Fruit fly (Drosophila melanogaster) whole organism, embryonic: ENCODE data around the gene holn1.

Experiments
- Ada2b ChIP-seq: fragments of 200-800 bp; sonication (Bioruptor generic); IDR thresholded peaks from 2 replicates; pipeline ENCODE4 v1.3.6; 2022; ENCODE audit warnings: missing biosample characterization, missing genetic modification characterization
- B-H1 ChIP-seq: fragments of 200-800 bp; sonication (Bioruptor generic); IDR thresholded peaks from 3 replicates; pipeline ENCODE4 v1.3.6; 2022; ENCODE audit warnings: missing biosample characterization, missing genetic modification characterization
- BtbVII ChIP-seq: fragments of 200-800 bp; sonication (Bioruptor generic); optimal IDR thresholded peaks from 3 replicates; lab custom pipeline; 2017; ENCODE audit warnings: missing biosample characterization, mild to moderate bottlenecking, missing genetic modification characterization
- CG11456 ChIP-seq: fragments of 200-800 bp; sonication (Bioruptor generic); IDR thresholded peaks from 3 replicates; pipeline ENCODE4 v1.3.6; 2022; ENCODE audit warnings: missing biosample characterization, missing genetic modification characterization
- CG11504 ChIP-seq: fragments of 200-800 bp; sonication (Bioruptor generic); optimal IDR thresholded peaks from 3 replicates; lab custom pipeline; 2019; ENCODE audit warnings: missing biosample characterization, mild to moderate bottlenecking, missing genetic modification characterization, moderate library complexity
- CG12299 ChIP-seq: fragments of 200-800 bp; sonication (Bioruptor generic); optimal IDR thresholded peaks from 2 replicates; lab custom pipeline; 2018; ENCODE audit warnings: missing biosample characterization, mild to moderate bottlenecking, missing genetic modification characterization
- CG15269 ChIP-seq: fragments of 200-800 bp; sonication (Bioruptor generic); optimal IDR thresholded peaks from 2 replicates; lab custom pipeline; 2018; ENCODE audit warnings: missing biosample characterization, mild to moderate bottlenecking, missing genetic modification characterization, moderate library complexity
- CG1603 ChIP-seq: fragments of 200-800 bp; sonication (Bioruptor generic); optimal IDR thresholded peaks from 2 replicates; lab custom pipeline; 2019; ENCODE audit warnings: missing biosample characterization, mild to moderate bottlenecking, missing genetic modification characterization, moderate library complexity
- CG17359 ChIP-seq: fragments of 200-800 bp; sonication (Bioruptor generic); optimal IDR thresholded peaks from 3 replicates; lab custom pipeline; 2018; ENCODE audit warnings: missing biosample characterization, mild to moderate bottlenecking, missing genetic modification characterization, moderate library complexity
- CG18619 ChIP-seq: fragments of 200-800 bp; sonication (Bioruptor generic); optimal IDR thresholded peaks from 3 replicates; lab custom pipeline; 2017; ENCODE audit warnings: missing biosample characterization, mild to moderate bottlenecking, missing genetic modification characterization
- CG2712 ChIP-seq: fragments of 200-800 bp; optimal IDR thresholded peaks from 3 replicates; lab custom pipeline; 2019; ENCODE audit warnings: missing biosample characterization, mild to moderate bottlenecking, missing genetic modification characterization, moderate library complexity
- CG3163 ChIP-seq: fragments of 200-800 bp; sonication (Bioruptor generic); optimal IDR thresholded peaks from 3 replicates; lab custom pipeline; 2016; ENCODE audit warnings: missing biosample characterization, missing genetic modification characterization
- CG34376 ChIP-seq: fragments of 200-800 bp; sonication (Bioruptor generic); optimal IDR thresholded peaks from 2 replicates; lab custom pipeline; 2018; ENCODE audit warnings: missing biosample characterization, mild to moderate bottlenecking, missing genetic modification characterization
- CG4282 ChIP-seq: fragments of 200-800 bp; sonication (Bioruptor generic); optimal IDR thresholded peaks from 2 replicates; lab custom pipeline; 2016; ENCODE audit warnings: missing biosample characterization, missing genetic modification characterization
- CG43689 ChIP-seq: fragments of 200-800 bp; sonication (Bioruptor generic); IDR thresholded peaks from 2 replicates; pipeline ENCODE4 v1.3.6; 2022; ENCODE audit warnings: missing biosample characterization, missing genetic modification characterization
- CG4617 ChIP-seq: fragments of 200-800 bp; sonication (Bioruptor generic); optimal IDR thresholded peaks from 3 replicates; lab custom pipeline; 2016; ENCODE audit warnings: missing biosample characterization, missing genetic modification characterization, borderline replicate concordance
- CG5953 ChIP-seq: fragments of 200-800 bp; sonication (Bioruptor generic); IDR thresholded peaks from 2 replicates; pipeline ENCODE4 v1.3.6; 2022; ENCODE audit warnings: missing biosample characterization, missing genetic modification characterization
- CG6813 ChIP-seq: fragments of 200-800 bp; sonication (Bioruptor generic); optimal IDR thresholded peaks from 2 replicates; lab custom pipeline; 2017; ENCODE audit warnings: missing biosample characterization, missing genetic modification characterization, mild to moderate bottlenecking, moderate library complexity, missing genetic modification reagents
- CG6854 ChIP-seq: fragments of 200-800 bp; sonication (Bioruptor generic); optimal IDR thresholded peaks from 3 replicates; lab custom pipeline; 2017; ENCODE audit warnings: missing biosample characterization, mild to moderate bottlenecking, missing genetic modification characterization
- CG7963 ChIP-seq: fragments of 200-800 bp; sonication (Bioruptor generic); IDR thresholded peaks from 3 replicates; pipeline ENCODE4 v1.3.6; 2022; ENCODE audit warnings: missing biosample characterization, missing genetic modification characterization; ENCODE audit not compliant: partially characterized antibody
- CG7987 ChIP-seq: fragments of 200-800 bp; sonication (Bioruptor generic); optimal IDR thresholded peaks from 2 replicates; lab custom pipeline; 2018; ENCODE audit warnings: missing biosample characterization, mild to moderate bottlenecking, missing genetic modification characterization, moderate library complexity
- CoRest ChIP-seq: fragments of 200-800 bp; sonication (Bioruptor generic); optimal IDR thresholded peaks from 3 replicates; lab custom pipeline; 2018; ENCODE audit warnings: missing biosample characterization, mild to moderate bottlenecking, missing genetic modification characterization, moderate library complexity
- CrebB ChIP-seq: fragments of 200-800 bp; sonication (Bioruptor generic); optimal IDR thresholded peaks from 3 replicates; lab custom pipeline; 2018; ENCODE audit warnings: missing biosample characterization, mild to moderate bottlenecking, missing genetic modification characterization
- Dip3 ChIP-seq: fragments of 200-800 bp; sonication (Bioruptor generic); optimal IDR thresholded peaks from 3 replicates; lab custom pipeline; 2016; ENCODE audit warnings: missing biosample characterization, missing genetic modification characterization
- Doc2 ChIP-seq: fragments of 200-800 bp; sonication (Bioruptor generic); IDR thresholded peaks from 2 replicates; pipeline ENCODE4 v1.3.6; 2022; ENCODE audit warnings: missing biosample characterization, missing genetic modification characterization
- E2f1 ChIP-seq: fragments of 200-800 bp; sonication (Bioruptor generic); IDR thresholded peaks from 2 replicates; pipeline ENCODE4 v1.3.6; 2022; ENCODE audit warnings: missing biosample characterization, missing genetic modification characterization
- Ets65A ChIP-seq: fragments of 200-800 bp; sonication (Bioruptor generic); peaks from one replicate; lab custom pipeline; 2016; ENCODE audit warnings: missing biosample characterization, missing genetic modification characterization
- HLH4C ChIP-seq: fragments of 200-800 bp; sonication (Bioruptor generic); IDR thresholded peaks from 3 replicates; pipeline ENCODE4 v1.3.6; 2022; ENCODE audit warnings: missing biosample characterization, missing genetic modification characterization; ENCODE audit not compliant: partially characterized antibody
- Hsf ChIP-seq: fragments of 200-800 bp; sonication (Bioruptor generic); optimal IDR thresholded peaks from 3 replicates; lab custom pipeline; 2016; ENCODE audit warnings: missing biosample characterization, missing genetic modification characterization
- MBD-R2 ChIP-seq: fragments of 200-800 bp; sonication (Bioruptor generic); IDR thresholded peaks from 2 replicates; pipeline ENCODE4 v1.3.6; 2022; ENCODE audit warnings: missing biosample characterization, missing genetic modification characterization
- MESR4 ChIP-seq: fragments of 200-800 bp; sonication (Bioruptor generic); optimal IDR thresholded peaks from 2 replicates; lab custom pipeline; 2018; ENCODE audit warnings: missing biosample characterization, mild to moderate bottlenecking, missing genetic modification characterization, moderate library complexity
- Meics ChIP-seq: fragments of 200-800 bp; sonication (Bioruptor generic); optimal IDR thresholded peaks from 2 replicates; lab custom pipeline; 2017; ENCODE audit warnings: missing biosample characterization, mild to moderate bottlenecking, missing genetic modification characterization
- Myb ChIP-seq: fragments of 200-800 bp; sonication (Bioruptor generic); optimal IDR thresholded peaks from 2 replicates; lab custom pipeline; 2016; ENCODE audit warnings: missing biosample characterization, missing genetic modification characterization
- Spps ChIP-seq: fragments of 200-800 bp; sonication (Bioruptor generic); optimal IDR thresholded peaks from 2 replicates; lab custom pipeline; 2018; ENCODE audit warnings: missing biosample characterization, mild to moderate bottlenecking, missing genetic modification characterization
- TFAM ChIP-seq: fragments of 200-800 bp; sonication (Bioruptor generic); optimal IDR thresholded peaks from 2 replicates; lab custom pipeline; 2017; ENCODE audit warnings: missing biosample characterization, missing genetic modification characterization, inconsistent platforms
- Xbp1 ChIP-seq: fragments of 200-800 bp; sonication (Bioruptor generic); optimal IDR thresholded peaks from 3 replicates; lab custom pipeline; 2016; ENCODE audit warnings: missing biosample characterization, mild to moderate bottlenecking, missing genetic modification characterization
- abd-A ChIP-seq: fragments of 200-800 bp; sonication (Bioruptor generic); optimal IDR thresholded peaks from 3 replicates; lab custom pipeline; 2019; ENCODE audit warnings: missing biosample characterization, mild to moderate bottlenecking, missing genetic modification characterization, moderate library complexity
- danr ChIP-seq: fragments of 200-800 bp; sonication (Bioruptor generic); IDR thresholded peaks from 2 replicates; pipeline ENCODE4 v1.3.6; 2022; ENCODE audit warnings: missing biosample characterization, missing genetic modification characterization
- emc ChIP-seq: fragments of 200-800 bp; sonication (Bioruptor generic); optimal IDR thresholded peaks from 2 replicates; lab custom pipeline; 2016; ENCODE audit warnings: missing biosample characterization, missing genetic modification characterization
- gcm ChIP-seq: fragments of 200-800 bp; sonication (Bioruptor generic); optimal IDR thresholded peaks from 2 replicates; lab custom pipeline; 2019; ENCODE audit warnings: missing biosample characterization, mild to moderate bottlenecking, missing genetic modification characterization, moderate library complexity
- hbn ChIP-seq: fragments of 200-800 bp; sonication (Bioruptor generic); IDR thresholded peaks from 2 replicates; pipeline ENCODE4 v1.3.6; 2022; ENCODE audit warnings: missing biosample characterization, missing genetic modification characterization; ENCODE audit not compliant: partially characterized antibody
- nerfin-1 ChIP-seq: fragments of 200-800 bp; sonication (Bioruptor generic); optimal IDR thresholded peaks from 3 replicates; lab custom pipeline; 2019; ENCODE audit warnings: missing biosample characterization, mild to moderate bottlenecking, missing genetic modification characterization, moderate library complexity
- odd ChIP-seq: fragments of 200-800 bp; sonication (Bioruptor generic); optimal IDR thresholded peaks from 2 replicates; lab custom pipeline; 2017; ENCODE audit warnings: missing biosample characterization, mild to moderate bottlenecking, missing genetic modification characterization
- ro ChIP-seq: fragments of 200-800 bp; sonication (Bioruptor generic); IDR thresholded peaks from 2 replicates; pipeline ENCODE4 v1.3.6; 2022; ENCODE audit warnings: missing biosample characterization, missing genetic modification characterization
- schlank ChIP-seq: fragments of 200-800 bp; sonication (Bioruptor generic); optimal IDR thresholded peaks from 2 replicates; lab custom pipeline; 2018; ENCODE audit warnings: missing biosample characterization, mild to moderate bottlenecking, missing genetic modification characterization
- tap ChIP-seq: fragments of 200-800 bp; optimal IDR thresholded peaks from 3 replicates; lab custom pipeline; 2019; ENCODE audit warnings: missing biosample characterization, mild to moderate bottlenecking, missing genetic modification characterization, moderate library complexity
- trh ChIP-seq: fragments of 200-800 bp; sonication (Bioruptor generic); optimal IDR thresholded peaks from 2 replicates; lab custom pipeline; 2016; ENCODE audit warnings: missing biosample characterization, missing genetic modification characterization
- tx ChIP-seq: fragments of 200-800 bp; sonication (Bioruptor generic); optimal IDR thresholded peaks from 2 replicates; lab custom pipeline; 2016; ENCODE audit warnings: missing biosample characterization, missing genetic modification characterization
- usp ChIP-seq: fragments of >200 bp; optimal IDR thresholded peaks from 2 replicates; lab custom pipeline; 2017; ENCODE audit warnings: missing biosample characterization, missing genetic modification characterization
- zen ChIP-seq: fragments of 200-800 bp; sonication (Bioruptor generic); optimal IDR thresholded peaks from 3 replicates; lab custom pipeline; 2018; ENCODE audit warnings: missing biosample characterization, mild to moderate bottlenecking, missing genetic modification characterization, moderate library complexity
- zf30C ChIP-seq: fragments of 200-800 bp; sonication (Bioruptor generic); optimal IDR thresholded peaks from 3 replicates; lab custom pipeline; 2018; ENCODE audit warnings: missing biosample characterization, mild to moderate bottlenecking, missing genetic modification characterization

The holn1 gene

dm6 chr2L:10466865-10467270 lies 31.1 kb downstream of the holn1 start (continued):
- no peak for TF ChIP-seq CG11456 (GFP tag; lab: Robert Waterston, UW)
- no peak for TF ChIP-seq MESR4
- TF ChIP-seq CG11504 (tag; lab: Kevin White, UChicago): peak; percentile 82
- no peak for TF ChIP-seq CG3163 (GFP tag; lab: Kevin White, UChicago)
- no peak for TF ChIP-seq CG7987 (GFP tag; lab: Kevin White, UChicago)
- TF ChIP-seq odd: peak; percentile 41
- no peak; the same call in 1 of the 2 replicates for TF ChIP-seq danr (GFP tag; lab: Robert Waterston, UW)
- TF ChIP-seq Dip3 (GFP tag; lab: Kevin White, UChicago): no peak
- peak; percentile 16 for TF ChIP-seq zen (tag; lab: Kevin White, UChicago)
- peak; percentile 50 for TF ChIP-seq nerfin-1 (tag; lab: Kevin White, UChicago)
- no peak for TF ChIP-seq CG43689
- no peak for TF ChIP-seq CG4282 (GFP tag; lab: Kevin White, UChicago)
- TF ChIP-seq tap (tag; lab: Kevin White, UChicago): peak; percentile 46
- no peak for TF ChIP-seq hbn (GFP tag; lab: Robert Waterston, UW)
- peak; percentile 49 for TF ChIP-seq CG18619
- no peak for TF ChIP-seq usp (GFP tag; lab: Kevin White, UChicago)
- TF ChIP-seq emc (GFP tag; lab: Kevin White, UChicago): no peak
- peak; percentile 52; the same call in 1 of the 3 replicates for TF ChIP-seq HLH4C (GFP tag; lab: Robert Waterston, UW)
- TF ChIP-seq MBD-R2 (GFP tag; lab: Robert Waterston, UW): no peak
- TF ChIP-seq CG2712 (tag; lab: Kevin White, UChicago): peak; percentile 86
- no peak for TF ChIP-seq CG34376 (GFP tag; lab: Kevin White, UChicago)
- TF ChIP-seq ro (GFP tag; lab: Robert Waterston, UW): no peak
- no peak for TF ChIP-seq CrebB (tag; lab: Kevin White, UChicago)
- TF ChIP-seq CG5953 (GFP tag; lab: Robert Waterston, UW): no peak
- TF ChIP-seq CG1603 (tag; lab: Kevin White, UChicago): no peak
- no peak for TF ChIP-seq CG15269 (tag; lab: Kevin White, UChicago)
- peak; percentile 97 for TF ChIP-seq Ets65A
- no peak for TF ChIP-seq abd-A (tag; lab: Kevin White, UChicago)
- peak; percentile 8 for TF ChIP-seq trh (GFP tag; lab: Kevin White, UChicago)
- no peak for TF ChIP-seq Ada2b (GFP tag; lab: Robert Waterston, UW)
- no peak for TF ChIP-seq Doc2 (GFP tag; lab: Robert Waterston, UW)
- TF ChIP-seq Hsf: peak; percentile 57
- no peak for TF ChIP-seq zf30C
- no peak for TF ChIP-seq CG4617 (GFP tag; lab: Kevin White, UChicago)
- TF ChIP-seq TFAM (GFP tag; lab: Kevin White, UChicago): peak; percentile 36
- TF ChIP-seq gcm (GFP tag; lab: Kevin White, UChicago): no peak
- peak; percentile 61 for TF ChIP-seq CG6813
- peak; percentile 46 for TF ChIP-seq BtbVII (GFP tag; lab: Kevin White, UChicago)
- peak; percentile 74 for TF ChIP-seq CG17359 (tag; lab: Kevin White, UChicago)
- TF ChIP-seq CG6854: no peak
- TF ChIP-seq B-H1: peak; percentile 30; the same call in 1 of the 3 replicates
- no peak for TF ChIP-seq CG7963 (GFP tag; lab: Robert Waterston, UW)
- TF ChIP-seq tx (GFP tag; lab: Kevin White, UChicago): no peak
- peak; percentile 60 for TF ChIP-seq Xbp1 (GFP tag; lab: Kevin White, UChicago)
- peak; percentile 51 for TF ChIP-seq Meics
- TF ChIP-seq Myb (GFP tag; lab: Kevin White, UChicago): no peak
- peak; percentile 57 for TF ChIP-seq Spps (tag; lab: Kevin White, UChicago)
- TF ChIP-seq CoRest (tag; lab: Kevin White, UChicago): peak; percentile 74
- no peak for TF ChIP-seq CG12299 (tag; lab: Kevin White, UChicago)
- TF ChIP-seq E2f1: peak; percentile 26; the same call in 1 of the 2 replicates
- TF ChIP-seq schlank (tag; lab: Kevin White, UChicago): no peak
